Worm (Caenorhabditis elegans): Measurements from ENCODE around the gene bath-2.
"Not testable (repeated sequence)": the region's sequence is repeated elsewhere in the genome, so short reads cannot be mapped to it uniquely, and the experiment has no call there.

- TF ChIP-seq K09A11.1 (tag; optimal IDR thresholded peaks at IDR 0.05; ENCODE audit: insufficient read depth); pros-1 (tag; optimal IDR thresholded peaks at IDR 0.05); pqm-1 (tag; optimal IDR thresholded peaks at IDR 0.05); pha-2 (tag; optimal IDR thresholded peaks at IDR 0.05); C08G9.2 (tag; optimal IDR thresholded peaks at IDR 0.05); madf-2 (tag; optimal IDR thresholded peaks at IDR 0.05); unc-86 (tag; optimal IDR thresholded peaks at IDR 0.05): not testable (repeated sequence)
These were observed 33.0 kb upstream of the bath-2 start, which contains the start of gene math-49 for ce11 chrII:1955568-1955967.
